Worm (Caenorhabditis elegans): ENCODE data around the gene F43C9.2.

The F43C9.2 gene

DNA sequence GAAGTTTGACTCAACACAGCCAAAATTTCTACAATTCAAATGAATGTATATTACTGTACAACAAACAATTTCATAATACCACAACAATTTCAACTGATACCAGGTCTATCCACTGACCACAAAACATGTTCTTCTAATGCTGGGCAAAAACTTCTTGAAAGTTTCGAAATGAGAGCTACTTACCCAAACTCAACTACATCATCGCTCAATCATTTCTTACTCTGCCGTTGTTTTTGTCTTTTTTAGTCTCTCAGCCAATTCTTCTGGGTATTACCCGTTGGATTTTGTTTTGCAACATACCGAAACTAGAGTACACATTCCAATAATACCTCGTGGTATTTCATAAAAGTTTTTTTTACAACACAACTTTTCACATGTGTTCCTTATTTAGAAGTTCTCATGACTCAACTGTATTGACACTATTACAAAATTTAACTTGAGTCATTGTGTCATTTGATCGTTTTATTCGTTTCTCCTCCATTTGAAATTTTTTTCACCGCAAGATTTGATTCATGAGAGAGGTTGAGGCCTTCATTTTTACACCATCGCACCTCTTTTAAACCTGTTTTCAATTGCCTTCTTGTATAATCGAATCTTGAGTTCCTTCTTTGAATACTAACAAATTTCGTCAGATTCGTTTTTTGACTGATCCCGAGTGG is at the start of gene F43C9.2:
Gene F43C9.2, plus strand, starts transcription at position 497 of the 659 bp plus-strand sequence.
- TF ChIP-seq ceh-83 (GFP tag; optimal IDR thresholded peaks at IDR 0.05) = no peak
- no peak for TF ChIP-seq lin-13 (tag; optimal IDR thresholded peaks at IDR 0.05)
- TF ChIP-seq ces-1 (GFP tag; optimal IDR thresholded peaks at IDR 0.05) = no peak
- TF ChIP-seq nhr-12 (tag; optimal IDR thresholded peaks at IDR 0.05) = no peak
- no peak for TF ChIP-seq ztf-11 (tag; optimal IDR thresholded peaks at IDR 0.05)
- TF ChIP-seq elt-1 (tag; optimal IDR thresholded peaks at IDR 0.05; ENCODE audit: borderline replicate concordance, insufficient read depth) = no peak
- TF ChIP-seq ceh-39 (tag; optimal IDR thresholded peaks at IDR 0.05) = no peak
- no peak for TF ChIP-seq snpc-4 (tag; optimal IDR thresholded peaks at IDR 0.05)
- TF ChIP-seq mls-2 (tag; optimal IDR thresholded peaks at IDR 0.05) = no peak
- no peak for TF ChIP-seq nhr-2 (tag; optimal IDR thresholded peaks at IDR 0.05)
- no peak for TF ChIP-seq blmp-1 (tag; optimal IDR thresholded peaks at IDR 0.05)
- no peak for TF ChIP-seq pha-4 (tag; optimal IDR thresholded peaks at IDR 0.05)
- TF ChIP-seq hlh-1 (tag; optimal IDR thresholded peaks at IDR 0.05) = no peak
- TF ChIP-seq flh-1 (GFP tag; optimal IDR thresholded peaks at IDR 0.05) = no peak
- no peak for TF ChIP-seq sptf-1 (tag; optimal IDR thresholded peaks at IDR 0.05)
- TF ChIP-seq cnd-1 (tag; optimal IDR thresholded peaks at IDR 0.05) = no peak
- TF ChIP-seq unc-120 (tag; optimal IDR thresholded peaks at IDR 0.05; ENCODE audit: poor library complexity, severe bottlenecking) = no peak
- no peak for TF ChIP-seq unc-62 (GFP tag; optimal IDR thresholded peaks at IDR 0.05)
- TF ChIP-seq zip-8 (tag; optimal IDR thresholded peaks at IDR 0.05) = no peak

- TF ChIP-seq flh-1 (GFP tag; optimal IDR thresholded peaks at IDR 0.05) (no peak), hlh-1 (tag; optimal IDR thresholded peaks at IDR 0.05) (no peak), zip-8 (tag; optimal IDR thresholded peaks at IDR 0.05) (no peak)
Observed at ce11 chrX:4740630-4741029, 42.8 kb upstream of the F43C9.2 start.

- TF ChIP-seq elt-1 (tag; optimal IDR thresholded peaks at IDR 0.05; ENCODE audit: borderline replicate concordance, insufficient read depth) = no peak
- TF ChIP-seq cnd-1 (tag; optimal IDR thresholded peaks at IDR 0.05) = peak; percentile 26
Observed at ce11 chrX:4742285-4742684, 41.1 kb upstream of the F43C9.2 start.

ce11 chrX:4744037-4744436 is 39.4 kb upstream of the F43C9.2 start:
- TF ChIP-seq nhr-12 (tag; optimal IDR thresholded peaks at IDR 0.05) (no peak), ceh-83 (GFP tag; optimal IDR thresholded peaks at IDR 0.05) (no peak), sem-2 (GFP tag; optimal IDR thresholded peaks at IDR 0.05) (no peak), tbx-8 (GFP tag; optimal IDR thresholded peaks at IDR 0.05) (no peak), elt-3 (tag; optimal IDR thresholded peaks at IDR 0.05) (no peak)

ce11 chrX:4749080-4749479 is 34.3 kb upstream of the F43C9.2 start, which contains the start of gene lon-2:
Gene lon-2 (minus strand): TSS chrX:4749083.
- no peak for TF ChIP-seq ceh-39 (tag; optimal IDR thresholded peaks at IDR 0.05)
- no peak for TF ChIP-seq lin-13 (tag; optimal IDR thresholded peaks at IDR 0.05)
- no peak for TF ChIP-seq mab-5 (tag; optimal IDR thresholded peaks at IDR 0.05)
- no peak for TF ChIP-seq nhr-76 (tag; optimal IDR thresholded peaks at IDR 0.05)

- no peak for TF ChIP-seq nhr-12 (tag; optimal IDR thresholded peaks at IDR 0.05)
- TF ChIP-seq M03D4.4 (tag; optimal IDR thresholded peaks at IDR 0.05) = no peak
- no peak for TF ChIP-seq blmp-1 (tag; optimal IDR thresholded peaks at IDR 0.05)
- TF ChIP-seq ham-2 (GFP tag; optimal IDR thresholded peaks at IDR 0.05) = no peak
Observed at ce11 chrX:4754725-4755124, 28.7 kb upstream of the F43C9.2 start, which contains the start of gene C39E6.2. Gene C39E6.2 (minus strand): TSS chrX:4755118.

DNA sequence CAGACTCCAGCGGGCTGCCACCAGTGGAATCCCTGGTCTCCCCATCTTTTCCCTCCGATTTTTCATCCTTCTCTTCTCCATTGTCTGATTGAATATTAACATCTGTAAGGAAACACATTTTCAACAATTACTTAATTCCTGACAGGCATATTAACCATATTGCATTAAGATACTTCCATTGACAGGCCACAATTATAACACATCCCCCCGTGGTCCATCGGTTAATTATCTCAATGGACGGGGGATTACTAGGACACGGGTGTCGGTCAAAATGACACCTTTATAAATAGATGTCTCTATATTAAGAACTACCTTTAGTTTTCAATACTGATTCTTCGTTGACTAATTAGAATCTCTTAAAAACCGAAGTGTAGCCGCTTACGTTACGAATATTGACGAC is 23.7 kb upstream of the F43C9.2 start:
- TF ChIP-seq nhr-2 (tag; optimal IDR thresholded peaks at IDR 0.05) (peak; percentile 91), ceh-39 (tag; optimal IDR thresholded peaks at IDR 0.05) (no peak), sptf-1 (tag; optimal IDR thresholded peaks at IDR 0.05) (no peak), mls-2 (tag; optimal IDR thresholded peaks at IDR 0.05) (peak; percentile 98), nhr-12 (tag; optimal IDR thresholded peaks at IDR 0.05) (no peak), mab-5 (tag; optimal IDR thresholded peaks at IDR 0.05) (no peak), ces-1 (GFP tag; optimal IDR thresholded peaks at IDR 0.05) (peak; percentile 54), ceh-83 (GFP tag; optimal IDR thresholded peaks at IDR 0.05) (no peak), ceh-43 (GFP tag; optimal IDR thresholded peaks at IDR 0.05) (peak; percentile 52)
